Fruit fly (Drosophila melanogaster): ENCODE data around the gene PNUTS.

PNUTS gene

DNA sequence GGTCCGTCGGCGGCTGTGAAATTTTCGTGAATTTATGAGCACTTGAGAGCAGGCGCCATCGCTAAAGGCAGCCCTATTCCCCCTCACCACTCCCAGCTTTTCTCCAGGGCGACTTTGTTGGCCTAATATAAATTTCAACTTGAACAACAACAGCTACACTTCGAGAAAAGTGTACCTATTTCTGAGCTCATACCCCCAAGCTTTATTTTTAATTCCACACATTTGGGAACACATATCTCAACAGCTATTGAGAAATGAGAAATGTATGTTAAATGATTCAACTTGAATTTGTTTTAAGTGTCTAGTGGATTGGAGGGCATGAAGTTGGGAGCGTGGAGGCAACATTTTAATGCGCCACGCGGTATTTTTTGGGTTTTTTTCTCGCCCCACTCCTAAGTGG lies 16.5 kb downstream of the PNUTS start (continued):
- TF ChIP-seq hkb (optimal IDR thresholded peaks at IDR 0.05) (no peak), hkb (GFP tag; IDR thresholded peaks at IDR 0.05) (no peak), vvl (GFP tag; IDR thresholded peaks at IDR 0.05) (0 out of 2 replicates have a peak, but pooled peaks have one; percentile 20), CG11695 (GFP tag; IDR thresholded peaks at IDR 0.05) (no peak)

dm6 chr2L:887788-888187 lies 17.5 kb downstream of the PNUTS start:
- TF ChIP-seq CG18011 (GFP tag; optimal IDR thresholded peaks at IDR 0.05) (no peak), jigr1 (GFP tag; IDR thresholded peaks at IDR 0.05) (no peak), psq (GFP tag; optimal IDR thresholded peaks at IDR 0.05) (no peak), CTCF (GFP tag; optimal IDR thresholded peaks at IDR 0.05) (peak; percentile 44), CG11093 (GFP tag; IDR thresholded peaks at IDR 0.05) (no peak), Dll (GFP tag; IDR thresholded peaks at IDR 0.05; ENCODE audit: partially characterized antibody) (no peak), CG7357 (GFP tag; IDR thresholded peaks at IDR 0.05) (0 out of 3 replicates have a peak, but pooled peaks have one; percentile 22), dati (GFP tag; IDR thresholded peaks at IDR 0.05) (no peak), slou (GFP tag; optimal IDR thresholded peaks at IDR 0.05) (no peak)

DNA sequence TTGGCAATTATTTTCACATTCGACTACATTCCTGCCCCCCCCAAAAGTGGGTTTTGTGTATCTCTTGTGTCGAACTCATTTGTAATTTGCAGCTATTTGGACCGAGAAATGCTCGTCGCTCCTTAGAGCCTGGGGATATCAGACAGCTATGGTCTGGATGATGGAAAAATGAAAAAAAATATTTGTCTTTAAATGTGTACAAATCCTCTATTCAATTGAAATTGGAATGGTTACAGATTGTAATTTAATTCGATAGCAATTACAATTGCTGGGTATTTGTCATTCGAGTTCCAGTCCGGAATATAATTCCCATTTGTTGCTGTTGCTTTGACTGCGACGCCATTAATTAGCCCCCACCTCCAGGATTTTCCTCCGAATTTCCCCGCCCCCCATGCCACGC lies 19.5 kb downstream of the PNUTS start:
- TF ChIP-seq jigr1 (GFP tag; IDR thresholded peaks at IDR 0.05): 0 out of 3 replicates have a peak, but pooled peaks have one; percentile 45
- TF ChIP-seq CG4820 (GFP tag; optimal IDR thresholded peaks at IDR 0.05): no peak
- no peak for TF ChIP-seq Stat92E (GFP tag; optimal IDR thresholded peaks at IDR 0.05)
- no peak for TF ChIP-seq CG10267 (tag; optimal IDR thresholded peaks at IDR 0.05)
- no peak for TF ChIP-seq Fer3 (tag; optimal IDR thresholded peaks at IDR 0.05)
- TF ChIP-seq Xrp1 (GFP tag; IDR thresholded peaks at IDR 0.05): no peak
- peak; percentile 61 for TF ChIP-seq CG14441 (GFP tag; IDR thresholded peaks at IDR 0.05)
- peak; percentile 16 for TF ChIP-seq CG7839 (tag; optimal IDR thresholded peaks at IDR 0.05)
- TF ChIP-seq wek (GFP tag; optimal IDR thresholded peaks at IDR 0.05): no peak
- no peak for TF ChIP-seq hb (GFP tag; IDR thresholded peaks at IDR 0.05; ENCODE audit: partially characterized antibody)
- no peak for TF ChIP-seq chinmo (GFP tag; IDR thresholded peaks at IDR 0.05; ENCODE audit: partially characterized antibody)
- no peak for TF ChIP-seq CG1647 (GFP tag; optimal IDR thresholded peaks at IDR 0.05)
- TF ChIP-seq CG11247 (GFP tag; IDR thresholded peaks at IDR 0.05): no peak
- no peak for TF ChIP-seq Nf-YA (GFP tag; IDR thresholded peaks at IDR 0.05)
- TF ChIP-seq vvl (GFP tag; IDR thresholded peaks at IDR 0.05): peak; percentile 35; the same call in 1 of the 2 replicates
- no peak for TF ChIP-seq CG16779 (GFP tag; IDR thresholded peaks at IDR 0.05)
- peak; percentile 36; the same call in 1 of the 3 replicates for TF ChIP-seq CG34422 (GFP tag; IDR thresholded peaks at IDR 0.05)
- no peak for TF ChIP-seq CG12104 (GFP tag; optimal IDR thresholded peaks at IDR 0.05)
- TF ChIP-seq CG6813 (GFP tag; optimal IDR thresholded peaks at IDR 0.05): no peak
- no peak for TF ChIP-seq CG7963 (GFP tag; IDR thresholded peaks at IDR 0.05; ENCODE audit: partially characterized antibody)
- TF ChIP-seq ato (GFP tag; IDR thresholded peaks at IDR 0.05; ENCODE audit: partially characterized antibody): no peak
- TF ChIP-seq h (optimal IDR thresholded peaks at IDR 0.05): no peak
- no peak for TF ChIP-seq B-H2 (GFP tag; optimal IDR thresholded peaks at IDR 0.05)
- no peak for TF ChIP-seq knrl (GFP tag; IDR thresholded peaks at IDR 0.05; ENCODE audit: partially characterized antibody)
- TF ChIP-seq fd64A (GFP tag; optimal IDR thresholded peaks at IDR 0.05): no peak
- TF ChIP-seq Doc2 (GFP tag; IDR thresholded peaks at IDR 0.05): no peak
- TF ChIP-seq CG16863 (GFP tag; optimal IDR thresholded peaks at IDR 0.05): no peak
- TF ChIP-seq Sox102F (GFP tag; optimal IDR thresholded peaks at IDR 0.05): peak; percentile 61
- TF ChIP-seq so (GFP tag; IDR thresholded peaks at IDR 0.05): no peak
- no peak for TF ChIP-seq Asciz (GFP tag; optimal IDR thresholded peaks at IDR 0.05)
- peak; percentile 5 for TF ChIP-seq Atf3 (GFP tag; optimal IDR thresholded peaks at IDR 0.05)
- no peak for TF ChIP-seq Trl (optimal IDR thresholded peaks at IDR 0.05)
- peak; percentile 17 for TF ChIP-seq Trl (GFP tag; optimal IDR thresholded peaks at IDR 0.05)
- peak; percentile 63 for TF ChIP-seq CG17328 (GFP tag; IDR thresholded peaks at IDR 0.05)
- peak; percentile 3 for TF ChIP-seq CG11504 (tag; optimal IDR thresholded peaks at IDR 0.05)
- TF ChIP-seq CG31224 (GFP tag; IDR thresholded peaks at IDR 0.05): no peak
- TF ChIP-seq Fer2 (tag; optimal IDR thresholded peaks at IDR 0.05): no peak
- TF ChIP-seq dmrt11E (tag; optimal IDR thresholded peaks at IDR 0.05): no peak
- no peak for TF ChIP-seq p53 (GFP tag; optimal IDR thresholded peaks at IDR 0.05)

Data from whole organism, embryonic.